Fruit fly (Drosophila melanogaster): ENCODE results near the gene MKP-4.

Gene MKP-4

dm6 chrX:19665684-19666141 lies 42.8 kb downstream of the MKP-4 start (continued):
- TF ChIP-seq CG3847 (GFP tag; IDR thresholded peaks at IDR 0.05) (peak; percentile 65), GATAe (GFP tag; conservative IDR thresholded peaks at IDR 0.05) (no peak), CG12104 (GFP tag; optimal IDR thresholded peaks at IDR 0.05) (no peak), shn (GFP tag; optimal IDR thresholded peaks at IDR 0.05) (peak; percentile 45), Ada2b (GFP tag; IDR thresholded peaks at IDR 0.05) (0 out of 2 replicates have a peak, but pooled peaks have one; percentile 24), nmo (GFP tag; optimal IDR thresholded peaks at IDR 0.05) (peak; percentile 5), peb (GFP tag; IDR thresholded peaks at IDR 0.05) (peak; percentile 37; the same call in 1 of the 2 replicates), oc (tag; optimal IDR thresholded peaks at IDR 0.05) (no peak), sens (GFP tag) (peak; percentile 75), CG13624 (GFP tag; optimal IDR thresholded peaks at IDR 0.05) (peak; percentile 50), CG3726 (GFP tag; IDR thresholded peaks at IDR 0.05) (0 out of 3 replicates have a peak, but pooled peaks have one; percentile 39), CG11456 (GFP tag; IDR thresholded peaks at IDR 0.05) (peak; percentile 88), gce (GFP tag; IDR thresholded peaks at IDR 0.05) (no peak), sob (GFP tag; IDR thresholded peaks at IDR 0.05) (peak; percentile 75), CHES-1-like (GFP tag; optimal IDR thresholded peaks at IDR 0.05) (no peak), inv (GFP tag; IDR thresholded peaks at IDR 0.05; ENCODE audit: partially characterized antibody) (peak; percentile 67), rib (GFP tag; IDR thresholded peaks at IDR 0.05) (0 out of 2 replicates have a peak, but pooled peaks have one; percentile 13), CG15073 (GFP tag; optimal IDR thresholded peaks at IDR 0.05) (no peak), lilli (GFP tag; optimal IDR thresholded peaks at IDR 0.05) (peak; percentile 54), cg (GFP tag; optimal IDR thresholded peaks at IDR 0.05) (peak; percentile 65), Sox102F (GFP tag; optimal IDR thresholded peaks at IDR 0.05) (no peak), CG1024 (GFP tag; IDR thresholded peaks at IDR 0.05) (peak; percentile 23; the same call in 1 of the 2 replicates), CG8944 (GFP tag; optimal IDR thresholded peaks at IDR 0.05) (peak; percentile 34), CG33213 (GFP tag; optimal IDR thresholded peaks at IDR 0.05) (peak; percentile 3), CG6272 (GFP tag; IDR thresholded peaks at IDR 0.05) (peak; percentile 71), gsb-n (tag; optimal IDR thresholded peaks at IDR 0.05) (no peak), ind (GFP tag; optimal IDR thresholded peaks at IDR 0.05) (peak; percentile 25), CG1529 (GFP tag; optimal IDR thresholded peaks at IDR 0.05) (no peak), ftz-f1 (GFP tag; optimal IDR thresholded peaks at IDR 0.05) (no peak), Dbx (GFP tag; IDR thresholded peaks at IDR 0.05) (peak; percentile 64), Dref (GFP tag; IDR thresholded peaks at IDR 0.05) (0 out of 2 replicates have a peak, but pooled peaks have one; percentile 17), az2 (GFP tag; optimal IDR thresholded peaks at IDR 0.05) (peak; percentile 7), dysf (GFP tag; IDR thresholded peaks at IDR 0.05) (peak; percentile 74), CG16863 (GFP tag; optimal IDR thresholded peaks at IDR 0.05) (peak; percentile 20), Ets65A (GFP tag) (peak; percentile 87), CrebB (tag; optimal IDR thresholded peaks at IDR 0.05) (no peak), CG7745 (tag; optimal IDR thresholded peaks at IDR 0.05) (no peak), trem (tag; optimal IDR thresholded peaks at IDR 0.05) (no peak), tin (GFP tag; optimal IDR thresholded peaks at IDR 0.05) (peak; percentile 7), fu2 (GFP tag; optimal IDR thresholded peaks at IDR 0.05) (no peak), bowl (GFP tag; IDR thresholded peaks at IDR 0.05) (no peak; the same call in 1 of the 2 replicates), gfzf (GFP tag; optimal IDR thresholded peaks at IDR 0.05) (no peak), Sox100B (GFP tag; optimal IDR thresholded peaks at IDR 0.05) (no peak), CG2712 (tag; optimal IDR thresholded peaks at IDR 0.05) (peak; percentile 12), CG12391 (tag; optimal IDR thresholded peaks at IDR 0.05) (peak; percentile 13), CG4404 (GFP tag; IDR thresholded peaks at IDR 0.05) (peak; percentile 55; the same call in 1 of the 2 replicates), Mes4 (GFP tag; optimal IDR thresholded peaks at IDR 0.05) (no peak), HLH3B (GFP tag; IDR thresholded peaks at IDR 0.05) (0 out of 2 replicates have a peak, but pooled peaks have one; percentile 39), CG6854 (GFP tag; optimal IDR thresholded peaks at IDR 0.05) (no peak), CG11093 (GFP tag; IDR thresholded peaks at IDR 0.05) (peak; percentile 64; the same call in 1 of the 3 replicates), CG8089 (GFP tag; optimal IDR thresholded peaks at IDR 0.05) (peak; percentile 8)

All from whole organism, embryonic.